Fruit fly (Drosophila melanogaster) whole organism, wandering third instar larva: Measurements from ENCODE around the gene CG13407.

ENCODE experiments used
- Abd-B ChIP-seq: fragments of >200 bp; optimal IDR thresholded peaks from 2 replicates; lab custom pipeline; 2017; ENCODE audit warnings: missing biosample characterization, missing genetic modification characterization
- CG9705 ChIP-seq: fragments of 200-800 bp; sonication (Bioruptor generic); optimal IDR thresholded peaks from 2 replicates; lab custom pipeline; 2018; ENCODE audit warnings: missing biosample characterization, mild to moderate bottlenecking, missing genetic modification characterization
- Dfd ChIP-seq: fragments of >200 bp; optimal IDR thresholded peaks from 2 replicates; lab custom pipeline; 2017; ENCODE audit warnings: missing biosample characterization, missing genetic modification characterization
- Hnf4 ChIP-seq: fragments of 200-800 bp; sonication (Bioruptor generic); optimal IDR thresholded peaks from 2 replicates; lab custom pipeline; 2016; ENCODE audit warnings: missing biosample characterization, mild to moderate bottlenecking, missing genetic modification characterization
- Hr83 ChIP-seq: fragments of 200-300 bp; sonication (Bioruptor generic); optimal IDR thresholded peaks from 2 replicates; lab custom pipeline; 2016; ENCODE audit warnings: missing biosample characterization, mild to moderate bottlenecking, missing genetic modification characterization, moderate library complexity; ENCODE audit not compliant: poor library complexity, severe bottlenecking
- Myc ChIP-seq: fragments of >200 bp; optimal IDR thresholded peaks from 2 replicates; lab custom pipeline; 2017
- brk ChIP-seq: fragments of 200-800 bp; sonication (Bioruptor generic); optimal IDR thresholded peaks from 2 replicates; lab custom pipeline; 2016; ENCODE audit warnings: missing biosample characterization, mild to moderate bottlenecking, missing genetic modification characterization
- dmrt93B ChIP-seq: fragments of 200-800 bp; sonication (Bioruptor generic); optimal IDR thresholded peaks from 2 replicates; lab custom pipeline; 2018; ENCODE audit warnings: missing biosample characterization, mild to moderate bottlenecking, missing genetic modification characterization
- foxo ChIP-seq, 2 experiments: fragments of 200-800 bp; sonication (Bioruptor generic); optimal IDR thresholded peaks; 2 replicates in 1 of 2; 3 replicates in 1 of 2; lab custom pipeline; 2016 to 2017; ENCODE audit warnings: missing biosample characterization in 2 of 2, missing genetic modification characterization in 2 of 2
- fru ChIP-seq: fragments of 200-800 bp; sonication (Bioruptor generic); optimal IDR thresholded peaks from 3 replicates; lab custom pipeline; 2016; ENCODE audit warnings: missing biosample characterization, mild to moderate bottlenecking, missing genetic modification characterization
- lola ChIP-seq: fragments of >200 bp; optimal IDR thresholded peaks from 2 replicates; lab custom pipeline; 2017; ENCODE audit warnings: missing biosample characterization, missing genetic modification characterization
- tai ChIP-seq: sonication (Bioruptor generic); optimal IDR thresholded peaks from 2 replicates; lab custom pipeline; 2016; ENCODE audit warnings: missing biosample characterization, missing genetic modification characterization

DNA sequence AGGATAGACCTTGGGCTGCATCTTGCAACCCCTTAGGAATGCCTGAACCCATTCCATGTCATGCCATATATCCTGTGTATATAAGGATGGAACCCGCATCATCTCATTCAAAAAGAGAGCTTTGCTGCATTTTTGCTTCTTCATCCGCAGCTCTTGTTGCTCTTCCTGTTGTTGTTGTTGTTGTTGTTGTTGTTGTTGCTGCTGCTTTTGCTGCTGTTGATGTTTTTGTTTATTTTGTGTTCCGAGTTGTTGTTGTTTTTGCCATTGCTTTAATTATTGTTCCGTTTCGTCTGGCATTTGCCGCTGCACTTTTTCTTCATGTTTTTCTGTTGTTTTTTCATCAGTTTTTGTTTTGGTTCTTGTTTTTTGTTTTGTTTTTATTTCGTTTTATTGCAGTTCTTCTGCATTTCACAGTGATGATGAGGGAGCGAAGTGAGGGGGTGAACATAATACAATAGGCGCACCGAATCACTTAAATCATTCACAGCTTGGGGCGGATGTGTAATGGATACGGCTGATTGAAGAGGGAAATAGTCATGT is 36.8 kb downstream of the CG13407 start:
- TF ChIP-seq Dfd (GFP tag; lab: Kevin White, UChicago) = no peak
- no peak for TF ChIP-seq dmrt93B (GFP tag; lab: Kevin White, UChicago)
- TF ChIP-seq foxo (GFP tag; optimal IDR thresholded peaks at IDR 0.05; lab: Kevin White, UChicago) = no peak
- no peak for TF ChIP-seq Abd-B (GFP tag; lab: Kevin White, UChicago)
- TF ChIP-seq tai (GFP tag; lab: Kevin White, UChicago) = no peak
- TF ChIP-seq fru (GFP tag; lab: Kevin White, UChicago) = no peak
- TF ChIP-seq brk (GFP tag; lab: Kevin White, UChicago) = no peak
- no peak for TF ChIP-seq Hnf4
- no peak for TF ChIP-seq Hr83 (GFP tag; lab: Kevin White, UChicago)
- TF ChIP-seq CG9705 (GFP tag; lab: Kevin White, UChicago) = no peak
- TF ChIP-seq Myc (lab: Kevin White, UChicago) = no peak
- no peak for TF ChIP-seq lola (GFP tag; lab: Kevin White, UChicago)
